Worm (Caenorhabditis elegans): ENCODE measurements around the gene F41G3.21.

DNA sequence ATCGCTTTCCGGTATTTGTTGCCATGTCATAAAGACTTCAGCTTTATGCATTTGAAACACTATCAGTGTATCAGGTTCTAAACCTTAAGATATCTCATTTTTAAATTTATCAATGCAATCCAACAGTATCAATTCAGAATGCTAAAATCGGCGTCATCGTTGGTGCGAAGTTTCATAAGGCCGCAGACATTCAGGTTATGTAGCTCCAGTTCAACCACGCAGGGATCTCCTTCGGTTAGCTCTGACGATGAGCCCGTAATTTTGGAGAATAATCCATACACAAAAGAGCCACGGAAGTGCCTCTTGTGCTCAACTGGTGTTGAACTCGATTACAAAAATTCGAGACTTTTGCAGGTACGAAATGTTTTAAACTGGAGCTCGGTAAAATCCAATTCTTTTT is 16.7 kb downstream of the F41G3.21 start, which contains the start of gene mrps-18.C:
- TF ChIP-seq fkh-10 (GFP tag; optimal IDR thresholded peaks at IDR 0.05): no peak
- no peak for TF ChIP-seq rnt-1 (tag; optimal IDR thresholded peaks at IDR 0.05)
- no peak for TF ChIP-seq ama-1 (optimal IDR thresholded peaks at IDR 0.05)
- TF ChIP-seq sdc-2 (tag; optimal IDR thresholded peaks at IDR 0.05): no peak
- TF ChIP-seq unc-86 (tag; optimal IDR thresholded peaks at IDR 0.05): no peak
- TF ChIP-seq nhr-11 (tag; optimal IDR thresholded peaks at IDR 0.05): no peak
- TF ChIP-seq pha-4 (tag; optimal IDR thresholded peaks at IDR 0.05): no peak
- no peak for TF ChIP-seq nfya-1 (tag; optimal IDR thresholded peaks at IDR 0.05)
- no peak for TF ChIP-seq ceh-9 (tag; optimal IDR thresholded peaks at IDR 0.05)
- no peak for TF ChIP-seq pqm-1 (tag; optimal IDR thresholded peaks at IDR 0.05)
